Worm (Caenorhabditis elegans): ENCODE measurements around the gene B0554.7.

DNA sequence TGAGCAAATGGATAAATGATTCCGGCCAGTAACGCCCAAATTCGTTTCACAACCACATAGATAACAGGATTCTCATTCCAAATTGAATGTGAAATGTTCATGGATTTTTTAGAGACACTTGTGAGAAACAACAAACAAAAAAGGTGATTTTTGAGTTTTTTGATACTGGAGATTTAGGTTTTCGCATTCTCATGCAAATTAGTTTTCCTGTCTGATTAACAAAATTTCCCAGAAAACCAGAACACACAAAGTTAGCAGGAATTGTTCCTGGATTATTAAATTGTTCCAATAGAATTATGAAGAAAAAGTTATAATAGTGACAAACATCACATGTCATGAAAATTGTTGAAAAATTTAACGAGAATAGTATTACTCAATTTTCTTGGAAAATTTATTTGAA lies 2.4 kb upstream of the B0554.7 start, which contains the start of gene srh-33:
- TF ChIP-seq flt-1 (GFP tag; IDR thresholded peaks at IDR 0.05), result no peak
- TF ChIP-seq ztf-29 (GFP tag; IDR thresholded peaks at IDR 0.05), result no peak
- no peak for TF ChIP-seq tab-1 (GFP tag; IDR thresholded peaks at IDR 0.05)
- TF ChIP-seq cog-1 (tag; optimal IDR thresholded peaks at IDR 0.05), result no peak
- no peak for TF ChIP-seq klf-2 (GFP tag; conservative IDR thresholded peaks at IDR 0.05)
- TF ChIP-seq T22C8.4 (GFP tag; IDR thresholded peaks at IDR 0.05), result no peak
- TF ChIP-seq ztf-23 (GFP tag; IDR thresholded peaks at IDR 0.05), result no peak
- no peak for TF ChIP-seq med-1 (GFP tag; optimal IDR thresholded peaks at IDR 0.05; ENCODE audit: insufficient read depth)
